Worm (Caenorhabditis elegans): ENCODE data around the gene C16A11.10.

DNA sequence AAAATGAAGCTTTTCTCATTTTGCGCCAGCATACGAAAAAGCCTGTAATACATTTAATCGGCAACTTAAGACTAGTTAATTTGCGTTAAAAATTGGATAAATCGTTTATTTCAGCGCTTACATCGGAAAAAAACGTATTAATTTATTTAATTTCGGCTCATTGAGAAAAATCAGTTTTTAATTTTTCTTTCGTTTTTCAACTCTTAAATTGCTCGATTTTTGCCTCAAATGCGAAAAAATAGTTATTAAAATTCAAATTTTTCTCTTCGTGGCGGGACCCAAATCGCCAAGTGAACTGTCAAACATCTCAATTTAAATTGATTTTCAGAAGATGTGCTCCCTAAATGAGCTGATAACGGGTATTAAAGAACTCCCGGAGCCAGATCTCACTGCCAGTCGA lies 8.2 kb upstream of the C16A11.10 start, which contains the start of gene C16A11.5:
- TF ChIP-seq T22C8.4 (GFP tag; IDR thresholded peaks at IDR 0.05), result no peak
- TF ChIP-seq flt-1 (GFP tag; IDR thresholded peaks at IDR 0.05), result no peak
- TF ChIP-seq cog-1 (tag; optimal IDR thresholded peaks at IDR 0.05), result no peak
- TF ChIP-seq ref-1 (GFP tag; conservative IDR thresholded peaks at IDR 0.05), result no peak
- TF ChIP-seq tab-1 (GFP tag; IDR thresholded peaks at IDR 0.05), result no peak
- no peak for TF ChIP-seq ztf-29 (GFP tag; IDR thresholded peaks at IDR 0.05)
- no peak for TF ChIP-seq klf-2 (GFP tag; conservative IDR thresholded peaks at IDR 0.05)
- no peak for TF ChIP-seq ztf-23 (GFP tag; IDR thresholded peaks at IDR 0.05)

Measured in whole organism, midembryonic.